Worm (Caenorhabditis elegans) whole organism, young adult: ENCODE data around the gene F09B9.4.
A peak's percentile ranks its signal among the peaks of the same experiment; 100 is the strongest.

Source experiments
- D2030.7 ChIP-seq: fragments of 200-800 bp; sonication (Bioruptor generic); IDR thresholded peaks from 2 replicates; pipeline ENCODE4 v1.3.6; 2022; ENCODE audit warnings: missing genetic modification reagents, missing genetic modification characterization, missing compliant biosample characterization
- F10E7.11 ChIP-seq: sonication (generic microtip); optimal IDR thresholded peaks from 2 replicates; lab custom pipeline; 2017; ENCODE audit warnings: mild to moderate bottlenecking, missing genetic modification characterization, moderate library complexity, missing compliant biosample characterization
- F57A8.1 ChIP-seq: fragments of 200-800 bp; sonication (Bioruptor generic); optimal IDR thresholded peaks from 2 replicates; lab custom pipeline; 2018; ENCODE audit warnings: mild to moderate bottlenecking, missing genetic modification characterization, moderate library complexity, missing compliant biosample characterization
- K11D2.4 ChIP-seq: fragments of 200-800 bp; sonication (Bioruptor generic); IDR thresholded peaks from 2 replicates; pipeline ENCODE4 v1.3.6; 2022; ENCODE audit warnings: missing genetic modification reagents, missing genetic modification characterization, missing compliant biosample characterization
- T07F8.4 ChIP-seq: sonication (generic microtip); optimal IDR thresholded peaks from 2 replicates; lab custom pipeline; 2016; ENCODE audit warnings: mild to moderate bottlenecking, missing genetic modification characterization, moderate library complexity, missing compliant biosample characterization
- Y53G8AR.9 ChIP-seq: fragments of 200-800 bp; sonication (Bioruptor generic); conservative IDR thresholded peaks from 2 replicates; pipeline ENCODE4 v1.3.6; 2022; ENCODE audit warnings: missing genetic modification reagents, missing genetic modification characterization, missing compliant biosample characterization
- akir-1 ChIP-seq: fragments of 200-800 bp; sonication (Bioruptor generic); optimal IDR thresholded peaks from 2 replicates; lab custom pipeline; 2018; ENCODE audit warnings: mild to moderate bottlenecking, missing genetic modification characterization, moderate library complexity, missing compliant biosample characterization
- bed-1 ChIP-seq: fragments of 200-800 bp; sonication (Bioruptor generic); IDR thresholded peaks from 2 replicates; pipeline ENCODE4 v1.3.6; 2022; ENCODE audit warnings: missing genetic modification reagents, missing genetic modification characterization, missing compliant biosample characterization
- bed-2 ChIP-seq: fragments of 200-800 bp; sonication (Bioruptor generic); IDR thresholded peaks from 2 replicates; pipeline ENCODE4 v1.3.6; 2022; ENCODE audit warnings: missing genetic modification reagents, missing genetic modification characterization, missing compliant biosample characterization
- cebp-2 ChIP-seq: fragments of 200-800 bp; sonication (Bioruptor generic); IDR thresholded peaks from 2 replicates; pipeline ENCODE4 v1.3.6; 2022; ENCODE audit warnings: missing genetic modification characterization, missing compliant biosample characterization
- ceh-100 ChIP-seq: fragments of 200-800 bp; sonication (Bioruptor generic); IDR thresholded peaks from 2 replicates; pipeline ENCODE4 v1.3.6; 2022; ENCODE audit warnings: missing genetic modification reagents, missing genetic modification characterization, missing compliant biosample characterization
- ceh-79 ChIP-seq: sonication (generic microtip); optimal IDR thresholded peaks from 2 replicates; lab custom pipeline; 2017; ENCODE audit warnings: mild to moderate bottlenecking, missing genetic modification characterization, missing compliant biosample characterization
- die-1 ChIP-seq: sonication (generic microtip); optimal IDR thresholded peaks from 2 replicates; lab custom pipeline; 2016; ENCODE audit warnings: missing genotype, mild to moderate bottlenecking, missing genetic modification characterization, missing compliant biosample characterization
- efl-1 ChIP-seq: fragments of 150-350 bp; optimal IDR thresholded peaks from 2 replicates; lab custom pipeline; 2014; ENCODE audit warnings: missing biosample characterization, missing genetic modification reagents, missing genetic modification characterization
- ekl-4 ChIP-seq: fragments of 200-800 bp; sonication (Bioruptor generic); IDR thresholded peaks from 2 replicates; pipeline ENCODE4 v1.3.6; 2022; ENCODE audit warnings: missing genetic modification reagents, missing genetic modification characterization, missing compliant biosample characterization
- ets-4 ChIP-seq: fragments of 200-800 bp; sonication (Bioruptor generic); optimal IDR thresholded peaks from 2 replicates; lab custom pipeline; 2018; ENCODE audit warnings: mild to moderate bottlenecking, missing genetic modification characterization, missing compliant biosample characterization
- gei-17 ChIP-seq: fragments of 200-800 bp; sonication (Bioruptor generic); optimal IDR thresholded peaks from 2 replicates; lab custom pipeline; 2018; ENCODE audit warnings: mild to moderate bottlenecking, missing genetic modification characterization, missing compliant biosample characterization
- hmg-20 ChIP-seq: fragments of 200-800 bp; sonication (Bioruptor generic); IDR thresholded peaks from 2 replicates; pipeline ENCODE4 v1.3.6; 2022; ENCODE audit warnings: missing genetic modification reagents, missing genetic modification characterization, missing compliant biosample characterization
- hrde-1 ChIP-seq: sonication (generic microtip); optimal IDR thresholded peaks from 2 replicates; lab custom pipeline; 2016; ENCODE audit warnings: missing genetic modification characterization, mild to moderate bottlenecking, missing compliant biosample characterization, moderate library complexity, missing genotype, missing genetic modification reagents, borderline replicate concordance
- lin-40 ChIP-seq: sonication (generic microtip); optimal IDR thresholded peaks from 2 replicates; lab custom pipeline; 2016; ENCODE audit warnings: missing genetic modification characterization, mild to moderate bottlenecking, missing compliant biosample characterization, missing genotype, missing genetic modification reagents
- lsl-1 ChIP-seq: fragments of 200-800 bp; sonication (Bioruptor generic); optimal IDR thresholded peaks from 2 replicates; lab custom pipeline; 2018; ENCODE audit warnings: mild to moderate bottlenecking, missing genetic modification characterization, moderate library complexity, missing compliant biosample characterization
- madf-3 ChIP-seq: fragments of 200-800 bp; sonication (Bioruptor generic); IDR thresholded peaks from 2 replicates; pipeline ENCODE4 v1.3.6; 2022; ENCODE audit warnings: missing genetic modification reagents, missing genetic modification characterization, missing compliant biosample characterization
- mcd-1 ChIP-seq: fragments of 200-800 bp; sonication (Bioruptor generic); IDR thresholded peaks from 2 replicates; pipeline ENCODE4 v1.3.6; 2022; ENCODE audit warnings: missing genetic modification reagents, missing genetic modification characterization, missing compliant biosample characterization
- mxl-1 ChIP-seq: sonication (generic microtip); optimal IDR thresholded peaks from 2 replicates; lab custom pipeline; 2016; ENCODE audit warnings: missing genetic modification characterization, missing compliant biosample characterization
- nfya-1 ChIP-seq: sonication (generic microtip); optimal IDR thresholded peaks from 2 replicates; lab custom pipeline; 2017; ENCODE audit warnings: antibody characterized with exemption, missing compliant biosample characterization, missing genetic modification characterization, borderline replicate concordance; ENCODE audit not compliant: insufficient read depth
- nhr-90 ChIP-seq: sonication (generic microtip); optimal IDR thresholded peaks from 2 replicates; lab custom pipeline; 2016; ENCODE audit warnings: missing genotype, mild to moderate bottlenecking, missing genetic modification characterization, missing compliant biosample characterization
- pbrm-1 ChIP-seq: fragments of 200-800 bp; sonication (Bioruptor generic); IDR thresholded peaks from 2 replicates; pipeline ENCODE4 v1.3.6; 2022; ENCODE audit warnings: missing genetic modification reagents, missing genetic modification characterization, missing compliant biosample characterization
- rec-8 ChIP-seq, 2 experiments: sonication (generic microtip); optimal IDR thresholded peaks; 2 replicates each; lab custom pipeline; 2016; ENCODE audit warnings: mild to moderate bottlenecking in 2 of 2, missing genetic modification characterization in 2 of 2, missing genetic modification reagents in 2 of 2, missing genotype in 2 of 2, missing biosample characterization in 1 of 2, missing compliant biosample characterization in 1 of 2, moderate library complexity in 1 of 2
- snpc-4 ChIP-seq, 5 experiments: fragments of 150-350 bp in 1 of 5; sonication (generic microtip) in 4 of 5; optimal IDR thresholded peaks; 2 replicates each; lab custom pipeline; 2014 to 2018; ENCODE audit warnings: missing genetic modification characterization in 5 of 5, missing biosample characterization in 3 of 5, antibody characterized with exemption in 2 of 5, mild to moderate bottlenecking in 2 of 5, missing compliant biosample characterization in 2 of 5, missing genotype in 2 of 5, moderate library complexity in 2 of 5, missing genetic modification reagents in 1 of 5
- somi-1 ChIP-seq: fragments of 200-800 bp; sonication (Bioruptor generic); optimal IDR thresholded peaks from 2 replicates; lab custom pipeline; 2018; ENCODE audit warnings: mild to moderate bottlenecking, missing genetic modification characterization, missing compliant biosample characterization
- unc-130 ChIP-seq: sonication (generic microtip); optimal IDR thresholded peaks from 2 replicates; lab custom pipeline; 2016; ENCODE audit warnings: missing genetic modification reagents, missing genetic modification characterization, missing compliant biosample characterization
- unc-62 ChIP-seq: fragments of 150-350 bp; optimal IDR thresholded peaks from 2 replicates; lab custom pipeline; 2014; ENCODE audit warnings: missing biosample characterization, missing genetic modification reagents, missing genetic modification characterization
- xnd-1 ChIP-seq: sonication (generic microtip); optimal IDR thresholded peaks from 2 replicates; lab custom pipeline; 2016; ENCODE audit warnings: missing genotype, missing genetic modification reagents, missing genetic modification characterization, missing compliant biosample characterization
- ztf-26 ChIP-seq: sonication (generic microtip); optimal IDR thresholded peaks from 2 replicates; lab custom pipeline; 2017; ENCODE audit warnings: missing genetic modification characterization, missing compliant biosample characterization

Gene F09B9.4

ce11 chrX:10162476-10162875 lies 2.0 kb downstream of the F09B9.4 start:
- TF ChIP-seq mcd-1 (GFP tag; lab: Robert Waterston, UW) (no peak), nhr-90 (tag; lab: Kevin White, UChicago) (no peak), F57A8.1 (GFP tag; lab: Kevin White, UChicago) (no peak), Y53G8AR.9 (GFP tag; lab: Robert Waterston, UW) (no peak), ceh-100 (GFP tag; lab: Robert Waterston, UW) (no peak), efl-1 (GFP tag; lab: Kevin White, UChicago) (no peak), unc-62 (GFP tag; lab: Kevin White, UChicago) (no peak), ekl-4 (GFP tag; lab: Robert Waterston, UW) (no peak), die-1 (tag; lab: Kevin White, UChicago) (no peak), bed-2 (GFP tag; lab: Robert Waterston, UW) (no peak), ztf-26 (no peak)

- TF ChIP-seq F10E7.11 (tag; lab: Kevin White, UChicago) (no peak), mcd-1 (GFP tag; lab: Robert Waterston, UW) (no peak)
These were observed 2.8 kb downstream of the F09B9.4 start for ce11 chrX:10163212-10163611.

ce11 chrX:10167005-10167404 lies 6.6 kb downstream of the F09B9.4 start, which contains the start of gene rnp-9:
rnp-9 (plus strand) TSS chrX:10167305.
- no peak for TF ChIP-seq lsl-1 (GFP tag; lab: Kevin White, UChicago)
- TF ChIP-seq K11D2.4 (GFP tag; lab: Robert Waterston, UW) = no peak
- TF ChIP-seq pbrm-1 (GFP tag; lab: Robert Waterston, UW) = no peak
- no peak for TF ChIP-seq nhr-90 (tag; lab: Kevin White, UChicago)
- TF ChIP-seq hmg-20 (GFP tag; lab: Robert Waterston, UW) = no peak
- no peak for TF ChIP-seq madf-3
- TF ChIP-seq snpc-4 (GFP tag; optimal IDR thresholded peaks at IDR 0.05; lab: Kevin White, UChicago) = no peak
- no peak for TF ChIP-seq snpc-4 (tag; optimal IDR thresholded peaks at IDR 0.05; lab: Kevin White, UChicago)
- TF ChIP-seq mxl-1 (tag; lab: Kevin White, UChicago) = no peak
- no peak for TF ChIP-seq hrde-1
- no peak for TF ChIP-seq rec-8 (tag; optimal IDR thresholded peaks at IDR 0.05; lab: Kevin White, UChicago)
- TF ChIP-seq cebp-2 = no peak
- TF ChIP-seq D2030.7 (GFP tag; lab: Robert Waterston, UW) = no peak
- no peak for TF ChIP-seq ets-4 (GFP tag; lab: Kevin White, UChicago)
- TF ChIP-seq T07F8.4 (tag; lab: Kevin White, UChicago) = no peak
- no peak for TF ChIP-seq bed-1 (GFP tag; lab: Robert Waterston, UW)

DNA sequence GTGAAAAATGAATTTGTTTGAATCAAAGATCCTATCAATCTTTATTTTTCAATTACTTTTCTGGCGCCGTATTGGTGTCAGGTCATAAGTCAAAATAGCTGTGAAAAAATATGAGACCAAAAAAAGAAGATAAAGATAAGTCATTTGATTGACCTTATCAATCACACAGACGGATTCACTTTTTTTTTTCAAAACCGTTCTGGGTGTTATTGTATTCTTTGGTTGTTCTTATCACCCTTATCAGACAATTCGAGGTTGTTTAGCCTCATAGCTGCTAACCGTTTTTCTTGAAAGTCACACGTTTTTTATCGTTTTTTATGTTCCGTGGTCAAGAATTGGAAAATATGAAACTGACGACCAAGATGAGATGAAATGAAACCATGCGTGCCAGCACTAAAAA lies 8.1 kb downstream of the F09B9.4 start:
- no peak for TF ChIP-seq nfya-1
- TF ChIP-seq lin-40 (tag; lab: Kevin White, UChicago) = peak; percentile 13
- no peak for TF ChIP-seq xnd-1 (tag; lab: Kevin White, UChicago)
- TF ChIP-seq gei-17 = no peak
- 0 out of 2 replicates have a peak, but pooled peaks have one; percentile 41 for TF ChIP-seq K11D2.4 (GFP tag; lab: Robert Waterston, UW)
- TF ChIP-seq ceh-79 (tag; lab: Kevin White, UChicago) = no peak
- peak; percentile 16 for TF ChIP-seq ztf-26
- TF ChIP-seq somi-1 (GFP tag; lab: Kevin White, UChicago) = peak; percentile 27
- TF ChIP-seq akir-1 (GFP tag; lab: Kevin White, UChicago) = no peak
- TF ChIP-seq unc-130 (GFP tag; lab: Kevin White, UChicago) = no peak
